Fruit fly (Drosophila melanogaster): Measurements from ENCODE around the gene Pdh.

- TF ChIP-seq Myc (optimal IDR thresholded peaks at IDR 0.05) (no peak), tai (GFP tag; optimal IDR thresholded peaks at IDR 0.05) (no peak), Dif (GFP tag; optimal IDR thresholded peaks at IDR 0.05; ENCODE audit: partially characterized antibody) (no peak), Mio (GFP tag; optimal IDR thresholded peaks at IDR 0.05) (no peak), jim (GFP tag; optimal IDR thresholded peaks at IDR 0.05) (no peak), usp (GFP tag; optimal IDR thresholded peaks at IDR 0.05) (no peak), CG32264 (GFP tag; optimal IDR thresholded peaks at IDR 0.05) (no peak), lola (GFP tag; optimal IDR thresholded peaks at IDR 0.05) (no peak), dl (GFP tag; optimal IDR thresholded peaks at IDR 0.05; ENCODE audit: insufficient read depth in 1 of 2, partially characterized antibody in 2 of 2) (no peak), Abd-B (GFP tag; optimal IDR thresholded peaks at IDR 0.05) (no peak), foxo (GFP tag; optimal IDR thresholded peaks at IDR 0.05) (no peak), pan (optimal IDR thresholded peaks at IDR 0.05) (no peak), h (GFP tag; optimal IDR thresholded peaks at IDR 0.05) (peak; percentile 8), rgr (GFP tag; optimal IDR thresholded peaks at IDR 0.05) (no peak)
Measured at dm6 chr3L:16327776-16328175, 26.3 kb downstream of the Pdh start, which contains the start of gene CG13038.

Data from whole organism, wandering third instar larva.